Worm (Caenorhabditis elegans) whole organism, L3 larva: Measurements from ENCODE around the gene prx-1.

ENCODE experiments used
- R02D3.7 ChIP-seq: fragments of 150-350 bp; optimal IDR thresholded peaks from 2 replicates; lab custom pipeline; 2014; ENCODE audit warnings: missing biosample characterization, missing genetic modification characterization
- ZK546.5 ChIP-seq: sonication (generic microtip); optimal IDR thresholded peaks from 2 replicates; lab custom pipeline; 2017; ENCODE audit warnings: missing biosample characterization, missing genetic modification characterization
- aly-2 ChIP-seq: fragments of 150-350 bp; optimal IDR thresholded peaks from 2 replicates; lab custom pipeline; 2014; ENCODE audit warnings: missing biosample characterization, missing genetic modification characterization
- ama-1 ChIP-seq: fragments of 150-350 bp; optimal IDR thresholded peaks from 2 replicates; lab custom pipeline; 2018
- ceh-16 ChIP-seq: sonication (generic microtip); optimal IDR thresholded peaks from 2 replicates; lab custom pipeline; 2017; ENCODE audit warnings: missing biosample characterization, missing genetic modification characterization
- ceh-28 ChIP-seq: fragments of 150-350 bp; optimal IDR thresholded peaks from 2 replicates; lab custom pipeline; 2014; ENCODE audit warnings: missing biosample characterization, missing genetic modification reagents, missing genetic modification characterization
- ceh-82 ChIP-seq: fragments of 150-350 bp; optimal IDR thresholded peaks from 2 replicates; lab custom pipeline; 2014; ENCODE audit warnings: missing biosample characterization, missing genetic modification characterization
- ceh-9 ChIP-seq: sonication (generic microtip); optimal IDR thresholded peaks from 2 replicates; lab custom pipeline; 2018; ENCODE audit warnings: missing biosample characterization, missing genetic modification characterization
- daf-12 ChIP-seq: fragments of 150-350 bp; optimal IDR thresholded peaks from 2 replicates; lab custom pipeline; 2014; ENCODE audit warnings: missing biosample characterization, missing genetic modification reagents, missing genetic modification characterization
- egl-27 ChIP-seq: sonication (generic microtip); optimal IDR thresholded peaks from 4 replicates; lab custom pipeline; 2017; ENCODE audit warnings: missing biosample characterization, missing genetic modification reagents, missing genetic modification characterization
- egl-5 ChIP-seq: fragments of 150-350 bp; optimal IDR thresholded peaks from 2 replicates; lab custom pipeline; 2017; ENCODE audit warnings: missing biosample characterization, missing genetic modification reagents, missing genetic modification characterization, inconsistent platforms
- elt-1 ChIP-seq: fragments of 150-350 bp; optimal IDR thresholded peaks from 2 replicates; lab custom pipeline; 2014; ENCODE audit warnings: missing biosample characterization, missing genetic modification characterization
- elt-2 ChIP-seq: sonication (generic microtip); optimal IDR thresholded peaks from 2 replicates; lab custom pipeline; 2016; ENCODE audit warnings: missing genetic modification reagents, mild to moderate bottlenecking, missing genetic modification characterization, missing compliant biosample characterization
- elt-3 ChIP-seq, 3 experiments: fragments of 150-350 bp in 1 of 3; sonication (generic microtip) in 2 of 3; optimal IDR thresholded peaks; 2 replicates in 2 of 3; 4 replicates in 1 of 3; lab custom pipeline; 2014 to 2017; ENCODE audit warnings: missing biosample characterization in 3 of 3, missing genetic modification characterization in 3 of 3
- eor-1 ChIP-seq, 2 experiments: fragments of 150-350 bp; optimal IDR thresholded peaks; 2 replicates each; lab custom pipeline; 2014 to 2018; ENCODE audit warnings: missing biosample characterization in 2 of 2, missing genetic modification characterization in 2 of 2
- fkh-10 ChIP-seq: sonication (generic microtip); optimal IDR thresholded peaks from 2 replicates; lab custom pipeline; 2017; ENCODE audit warnings: missing biosample characterization, missing genetic modification reagents, missing genetic modification characterization
- fkh-2 ChIP-seq: fragments of 150-350 bp; optimal IDR thresholded peaks from 2 replicates; lab custom pipeline; 2014; ENCODE audit warnings: missing biosample characterization, missing genetic modification reagents, missing genetic modification characterization
- fos-1 ChIP-seq: fragments of 150-350 bp; optimal IDR thresholded peaks from 2 replicates; lab custom pipeline; 2014; ENCODE audit warnings: missing biosample characterization, missing genetic modification characterization
- hmg-11 ChIP-seq: sonication (generic microtip); optimal IDR thresholded peaks from 2 replicates; lab custom pipeline; 2016; ENCODE audit warnings: missing genetic modification characterization, missing compliant biosample characterization
- jun-1 ChIP-seq: fragments of 150-350 bp; optimal IDR thresholded peaks from 2 replicates; lab custom pipeline; 2014; ENCODE audit warnings: missing biosample characterization, missing genetic modification reagents, missing genetic modification characterization
- lin-15B ChIP-seq: fragments of 150-350 bp; optimal IDR thresholded peaks from 2 replicates; lab custom pipeline; 2014; ENCODE audit warnings: missing biosample characterization, missing genetic modification characterization
- lin-39 ChIP-seq: fragments of 150-350 bp; optimal IDR thresholded peaks from 2 replicates; lab custom pipeline; 2018; ENCODE audit warnings: missing biosample characterization, missing genetic modification reagents, missing genetic modification characterization
- lsy-12 ChIP-seq: sonication (generic microtip); optimal IDR thresholded peaks from 2 replicates; lab custom pipeline; 2016; ENCODE audit warnings: mild to moderate bottlenecking, missing genetic modification characterization, missing compliant biosample characterization
- mdl-1 ChIP-seq: fragments of 150-350 bp; optimal IDR thresholded peaks from 2 replicates; lab custom pipeline; 2014; ENCODE audit warnings: missing biosample characterization, missing genetic modification characterization
- mml-1 ChIP-seq: fragments of 150-350 bp; sonication (generic microtip); optimal IDR thresholded peaks from 3 replicates; lab custom pipeline; 2014; ENCODE audit warnings: missing biosample characterization, missing genetic modification characterization
- nfya-1 ChIP-seq: sonication (generic microtip); optimal IDR thresholded peaks from 2 replicates; lab custom pipeline; 2017; ENCODE audit warnings: missing genetic modification characterization, mild to moderate bottlenecking, missing compliant biosample characterization, antibody characterized with exemption, moderate library complexity; ENCODE audit not compliant: insufficient read depth
- nhr-11 ChIP-seq: fragments of 150-350 bp; optimal IDR thresholded peaks from 2 replicates; lab custom pipeline; 2014; ENCODE audit warnings: missing biosample characterization, missing genetic modification characterization
- nhr-12 ChIP-seq: fragments of 150-350 bp; optimal IDR thresholded peaks from 2 replicates; lab custom pipeline; 2014; ENCODE audit warnings: missing biosample characterization, missing genetic modification characterization
- nhr-23 ChIP-seq: fragments of 150-350 bp; optimal IDR thresholded peaks from 2 replicates; lab custom pipeline; 2014; ENCODE audit warnings: missing biosample characterization, missing genetic modification reagents, missing genetic modification characterization
- nhr-237 ChIP-seq: fragments of 150-350 bp; optimal IDR thresholded peaks from 2 replicates; lab custom pipeline; 2014; ENCODE audit warnings: missing biosample characterization, missing genetic modification characterization
- nhr-25 ChIP-seq: sonication (generic microtip); optimal IDR thresholded peaks from 2 replicates; lab custom pipeline; 2017; ENCODE audit warnings: missing biosample characterization, missing genetic modification characterization
- nhr-28 ChIP-seq: fragments of 150-350 bp; optimal IDR thresholded peaks from 2 replicates; lab custom pipeline; 2014; ENCODE audit warnings: missing biosample characterization, missing genetic modification characterization
- nhr-43 ChIP-seq: sonication (generic microtip); optimal IDR thresholded peaks from 2 replicates; lab custom pipeline; 2016; ENCODE audit warnings: mild to moderate bottlenecking, missing genetic modification characterization, missing compliant biosample characterization; ENCODE audit not compliant: poor library complexity, severe bottlenecking
- nhr-67 ChIP-seq: fragments of 150-350 bp; optimal IDR thresholded peaks from 2 replicates; lab custom pipeline; 2014; ENCODE audit warnings: missing biosample characterization, missing genetic modification characterization
- nhr-76 ChIP-seq: fragments of 150-350 bp; sonication (generic microtip); optimal IDR thresholded peaks from 5 replicates; lab custom pipeline; 2014; ENCODE audit warnings: missing biosample characterization, missing genetic modification characterization
- nhr-77 ChIP-seq: fragments of 150-350 bp; optimal IDR thresholded peaks from 2 replicates; lab custom pipeline; 2014; ENCODE audit warnings: missing biosample characterization, missing genetic modification characterization
- pha-4 ChIP-seq: fragments of 150-350 bp; optimal IDR thresholded peaks from 2 replicates; lab custom pipeline; 2014; ENCODE audit warnings: missing biosample characterization, missing genetic modification reagents, missing genetic modification characterization
- pqm-1 ChIP-seq: fragments of 150-350 bp; optimal IDR thresholded peaks from 2 replicates; lab custom pipeline; 2017; ENCODE audit warnings: missing biosample characterization, missing genetic modification characterization, inconsistent platforms
- sea-2 ChIP-seq: fragments of 150-350 bp; sonication (generic microtip); optimal IDR thresholded peaks from 4 replicates; lab custom pipeline; 2014; ENCODE audit warnings: missing biosample characterization, missing genetic modification reagents, missing genetic modification characterization
- skn-1 ChIP-seq: fragments of 150-350 bp; optimal IDR thresholded peaks from 2 replicates; lab custom pipeline; 2014; ENCODE audit warnings: missing biosample characterization, missing genetic modification characterization
- snpc-4 ChIP-seq: fragments of 150-350 bp; optimal IDR thresholded peaks from 2 replicates; lab custom pipeline; 2014; ENCODE audit warnings: missing biosample characterization, missing genetic modification characterization
- tbx-2 ChIP-seq: sonication (generic microtip); optimal IDR thresholded peaks from 2 replicates; lab custom pipeline; 2016; ENCODE audit warnings: mild to moderate bottlenecking, missing genetic modification characterization, missing compliant biosample characterization
- unc-39 ChIP-seq: sonication (generic microtip); optimal IDR thresholded peaks from 4 replicates; lab custom pipeline; 2017; ENCODE audit warnings: missing biosample characterization, missing genetic modification characterization
- unc-62 ChIP-seq: fragments of 150-350 bp; sonication (generic microtip); optimal IDR thresholded peaks from 4 replicates; lab custom pipeline; 2014; ENCODE audit warnings: missing biosample characterization, missing genetic modification reagents, missing genetic modification characterization
- zag-1 ChIP-seq: fragments of 150-350 bp; optimal IDR thresholded peaks from 2 replicates; lab custom pipeline; 2014; ENCODE audit warnings: missing biosample characterization, missing genetic modification characterization
- ztf-11 ChIP-seq: fragments of 150-350 bp; optimal IDR thresholded peaks from 2 replicates; lab custom pipeline; 2014; ENCODE audit warnings: missing biosample characterization, missing genetic modification characterization
- ztf-4 ChIP-seq: fragments of 150-350 bp; optimal IDR thresholded peaks from 2 replicates; lab custom pipeline; 2014; ENCODE audit warnings: missing biosample characterization, missing genetic modification characterization

prx-1 gene

ce11 chrX:14296559-14296958, 17.2 kb upstream of the prx-1 start, which contains the start of gene madd-3:
Gene madd-3, minus strand, starts transcription at chrX:14296659.
- TF ChIP-seq ztf-4 (tag; lab: Kevin White, UChicago) (no peak), ceh-9 (no peak), hmg-11 (no peak), aly-2 (no peak), jun-1 (tag; lab: Kevin White, UChicago) (no peak), nhr-11 (no peak), pqm-1 (no peak), lsy-12 (tag; lab: Kevin White, UChicago) (no peak), egl-27 (tag; lab: Kevin White, UChicago) (no peak), mml-1 (no peak), nfya-1 (tag; lab: Kevin White, UChicago) (no peak), nhr-76 (tag; lab: Kevin White, UChicago) (no peak), ZK546.5 (no peak), nhr-77 (no peak), ztf-11 (no peak)

ce11 chrX:14297209-14297608, 16.5 kb upstream of the prx-1 start:
- TF ChIP-seq nhr-23 = peak; percentile 29
- peak; percentile 68 for TF ChIP-seq nhr-25 (tag; lab: Kevin White, UChicago)
- TF ChIP-seq ama-1 (lab: Kevin White, UChicago) = no peak
- TF ChIP-seq nhr-237 (tag; lab: Kevin White, UChicago) = no peak
- TF ChIP-seq pha-4 (tag; lab: Kevin White, UChicago) = peak; percentile 80
- no peak for TF ChIP-seq nhr-11
- TF ChIP-seq lin-39 = peak; percentile 96
- TF ChIP-seq nfya-1 (tag; lab: Kevin White, UChicago) = peak; percentile 93
- TF ChIP-seq aly-2 = no peak
- TF ChIP-seq skn-1 (tag; lab: Kevin White, UChicago) = peak; percentile 69
- TF ChIP-seq lsy-12 (tag; lab: Kevin White, UChicago) = peak; percentile 33
- TF ChIP-seq sea-2 (GFP tag; lab: Kevin White, UChicago) = no peak
- TF ChIP-seq elt-1 (tag; lab: Kevin White, UChicago) = peak; percentile 16
- TF ChIP-seq ceh-16 = no peak
- TF ChIP-seq fos-1 = no peak
- no peak for TF ChIP-seq unc-62 (GFP tag; lab: Kevin White, UChicago)
- no peak for TF ChIP-seq ceh-9
- TF ChIP-seq eor-1 (tag; optimal IDR thresholded peaks at IDR 0.05; lab: Kevin White, UChicago) = no peak
- TF ChIP-seq egl-5 (tag; lab: Kevin White, UChicago) = peak; percentile 37
- peak in 1 of 3 experiments; percentile 12 for TF ChIP-seq elt-3 (tag; optimal IDR thresholded peaks at IDR 0.05; lab: Kevin White, UChicago)
- TF ChIP-seq nhr-12 (tag; lab: Kevin White, UChicago) = no peak
- TF ChIP-seq ceh-28 (tag; lab: Kevin White, UChicago) = peak; percentile 93
- TF ChIP-seq pqm-1 = peak; percentile 10
- no peak for TF ChIP-seq unc-39 (tag; lab: Kevin White, UChicago)
- no peak for TF ChIP-seq daf-12 (tag; lab: Kevin White, UChicago)
- TF ChIP-seq tbx-2 = peak; percentile 37
- TF ChIP-seq ZK546.5 = no peak
- no peak for TF ChIP-seq ztf-11
- TF ChIP-seq fkh-10 (GFP tag; lab: Kevin White, UChicago) = no peak
- TF ChIP-seq nhr-77 = no peak
- TF ChIP-seq hmg-11 = peak; percentile 87
- peak; percentile 30 for TF ChIP-seq elt-2
- no peak for TF ChIP-seq R02D3.7 (tag; lab: Kevin White, UChicago)
- TF ChIP-seq nhr-67 = no peak
- TF ChIP-seq nhr-43 (tag; lab: Kevin White, UChicago) = no peak
- TF ChIP-seq jun-1 (tag; lab: Kevin White, UChicago) = peak; percentile 50
- TF ChIP-seq lin-15B (tag; lab: Kevin White, UChicago) = peak; percentile 20
- TF ChIP-seq snpc-4 (tag; lab: Kevin White, UChicago) = no peak
- no peak for TF ChIP-seq fkh-2
- no peak for TF ChIP-seq ceh-82 (tag; lab: Kevin White, UChicago)
- TF ChIP-seq zag-1 (tag; lab: Kevin White, UChicago) = no peak
- TF ChIP-seq nhr-28 (tag; lab: Kevin White, UChicago) = no peak
- peak; percentile 58 for TF ChIP-seq egl-27 (tag; lab: Kevin White, UChicago)
- TF ChIP-seq nhr-76 (tag; lab: Kevin White, UChicago) = no peak
- no peak for TF ChIP-seq mml-1
- TF ChIP-seq ztf-4 (tag; lab: Kevin White, UChicago) = no peak
- peak; percentile 34 for TF ChIP-seq mdl-1 (tag; lab: Kevin White, UChicago)
